Worm (Caenorhabditis elegans): ENCODE results near the gene lips-10.

DNA sequence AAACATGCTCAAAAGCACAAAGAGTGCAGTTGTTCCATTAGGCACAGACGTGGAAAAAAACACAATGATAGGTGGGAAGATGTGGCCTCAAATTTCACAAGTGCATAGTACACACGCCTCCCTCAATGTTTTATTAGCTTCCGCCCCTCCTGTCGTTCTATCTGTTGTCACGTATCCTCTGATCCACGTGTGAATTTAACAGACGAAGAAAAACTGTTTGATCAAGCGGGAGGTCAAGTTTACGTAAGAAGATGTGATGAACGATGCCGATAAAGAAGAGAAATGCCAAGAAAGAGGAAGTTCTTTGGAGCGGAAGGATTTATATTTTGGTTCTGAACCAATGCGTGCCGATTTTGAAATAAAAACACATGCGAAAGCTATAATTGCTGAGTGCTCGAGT is 11.8 kb downstream of the lips-10 start:
- no peak for TF ChIP-seq F57C9.4 (tag; optimal IDR thresholded peaks at IDR 0.05)
- no peak for TF ChIP-seq pbrm-1 (GFP tag; IDR thresholded peaks at IDR 0.05)
- no peak for TF ChIP-seq B0261.1 (tag; optimal IDR thresholded peaks at IDR 0.05)
- no peak for TF ChIP-seq hmg-1.2 (GFP tag; IDR thresholded peaks at IDR 0.05)
- TF ChIP-seq nhr-90 (tag; optimal IDR thresholded peaks at IDR 0.05), result no peak
- no peak for TF ChIP-seq die-1 (tag; optimal IDR thresholded peaks at IDR 0.05)
- TF ChIP-seq ceh-100 (GFP tag; IDR thresholded peaks at IDR 0.05), result no peak
- no peak for TF ChIP-seq cebp-1 (GFP tag; IDR thresholded peaks at IDR 0.05)
- no peak for TF ChIP-seq cebp-1 (tag; optimal IDR thresholded peaks at IDR 0.05)
